Worm (Caenorhabditis elegans) whole organism, mixed stage, embryonic: ENCODE measurements around the gene C08B6.14.

Experiments
- blmp-1 ChIP-seq: fragments of 150-350 bp; optimal IDR thresholded peaks from 2 replicates; lab custom pipeline; 2014; ENCODE audit warnings: missing biosample characterization, missing genetic modification characterization
- nhr-2 ChIP-seq: fragments of 150-350 bp; optimal IDR thresholded peaks from 2 replicates; lab custom pipeline; 2014; ENCODE audit warnings: missing biosample characterization, missing genetic modification characterization
- nhr-237 ChIP-seq: fragments of 150-350 bp; optimal IDR thresholded peaks from 2 replicates; lab custom pipeline; 2014; ENCODE audit warnings: missing biosample characterization, missing genetic modification characterization
- nhr-28 ChIP-seq: fragments of 150-350 bp; optimal IDR thresholded peaks from 2 replicates; lab custom pipeline; 2014; ENCODE audit warnings: missing biosample characterization, missing genetic modification characterization
- nhr-76 ChIP-seq: sonication (generic microtip); optimal IDR thresholded peaks from 2 replicates; lab custom pipeline; 2017; ENCODE audit warnings: missing biosample characterization, missing genetic modification characterization
- snpc-4 ChIP-seq: fragments of 150-350 bp; optimal IDR thresholded peaks from 2 replicates; lab custom pipeline; 2014; ENCODE audit warnings: missing biosample characterization, missing genetic modification characterization
- tbx-8 ChIP-seq: fragments of 200-800 bp; sonication (Bioruptor generic); optimal IDR thresholded peaks from 2 replicates; lab custom pipeline; 2018; ENCODE audit warnings: mild to moderate bottlenecking, missing genetic modification characterization, moderate library complexity, missing compliant biosample characterization
- unc-39 ChIP-seq: fragments of 150-350 bp; optimal IDR thresholded peaks from 2 replicates; lab custom pipeline; 2014; ENCODE audit warnings: missing biosample characterization, missing genetic modification characterization
- unc-62 ChIP-seq: fragments of 150-350 bp; optimal IDR thresholded peaks from 2 replicates; lab custom pipeline; 2014; ENCODE audit warnings: missing biosample characterization, missing genetic modification reagents, missing genetic modification characterization

DNA sequence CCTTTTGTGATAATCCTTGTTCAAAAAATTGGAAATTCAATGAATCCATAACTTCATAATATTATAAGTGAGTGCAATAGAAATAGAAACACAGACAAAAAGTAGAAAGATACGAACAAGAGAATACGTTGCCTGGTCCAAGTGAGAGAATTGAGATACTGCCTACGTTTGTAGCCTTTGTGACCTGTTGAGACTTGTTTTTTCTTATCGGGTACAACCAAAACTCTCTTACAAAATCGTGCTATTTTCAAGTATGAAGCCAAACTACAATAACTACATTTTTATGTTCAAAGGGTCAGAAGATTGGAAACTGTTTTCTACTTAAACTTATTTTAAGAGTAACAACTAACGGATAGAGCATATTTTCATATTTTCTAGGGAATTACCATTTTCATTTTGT, 20.2 kb downstream of the C08B6.14 start, which contains the start of gene nhr-205:
- TF ChIP-seq nhr-237 (no peak), unc-39 (tag; lab: Kevin White, UChicago) (no peak), snpc-4 (no peak), tbx-8 (GFP tag; lab: Kevin White, UChicago) (no peak), nhr-76 (tag; lab: Kevin White, UChicago) (no peak), blmp-1 (tag; lab: Kevin White, UChicago) (no peak), nhr-28 (tag; lab: Kevin White, UChicago) (no peak), unc-62 (GFP tag; lab: Kevin White, UChicago) (no peak), nhr-2 (tag; lab: Kevin White, UChicago) (no peak)
